Worm (Caenorhabditis elegans) whole organism, L2 larva: ENCODE measurements around the gene F12F6.1.

Experiments used
- Y55F3AM.14 ChIP-seq: fragments of 200-800 bp; sonication (Bioruptor generic); optimal IDR thresholded peaks from 2 replicates; lab custom pipeline; 2018; ENCODE audit warnings: mild to moderate bottlenecking, missing genetic modification characterization, missing compliant biosample characterization
- ceh-82 ChIP-seq: fragments of 150-350 bp; optimal IDR thresholded peaks from 2 replicates; lab custom pipeline; 2014; ENCODE audit warnings: missing biosample characterization, missing genetic modification characterization
- mdl-1 ChIP-seq, 2 experiments: fragments of 150-350 bp in 1 of 2; sonication (generic microtip) in 1 of 2; optimal IDR thresholded peaks; 2 replicates each; lab custom pipeline; 2017; ENCODE audit warnings: missing biosample characterization in 2 of 2, missing genetic modification characterization in 2 of 2
- skn-1 ChIP-seq: sonication (generic microtip); optimal IDR thresholded peaks from 2 replicates; lab custom pipeline; 2017; ENCODE audit warnings: missing biosample characterization, missing genetic modification characterization
- sma-9 ChIP-seq, 2 experiments: fragments of 150-350 bp in 1 of 2; sonication (generic microtip) in 1 of 2; optimal IDR thresholded peaks; 2 replicates each; lab custom pipeline; 2014 to 2016; ENCODE audit warnings: missing genetic modification characterization in 2 of 2, mild to moderate bottlenecking in 1 of 2, missing biosample characterization in 1 of 2, missing compliant biosample characterization in 1 of 2, missing genetic modification reagents in 1 of 2, moderate library complexity in 1 of 2
- snpc-4 ChIP-seq: fragments of 150-350 bp; optimal IDR thresholded peaks from 2 replicates; lab custom pipeline; 2014; ENCODE audit warnings: missing biosample characterization, missing genetic modification characterization

DNA sequence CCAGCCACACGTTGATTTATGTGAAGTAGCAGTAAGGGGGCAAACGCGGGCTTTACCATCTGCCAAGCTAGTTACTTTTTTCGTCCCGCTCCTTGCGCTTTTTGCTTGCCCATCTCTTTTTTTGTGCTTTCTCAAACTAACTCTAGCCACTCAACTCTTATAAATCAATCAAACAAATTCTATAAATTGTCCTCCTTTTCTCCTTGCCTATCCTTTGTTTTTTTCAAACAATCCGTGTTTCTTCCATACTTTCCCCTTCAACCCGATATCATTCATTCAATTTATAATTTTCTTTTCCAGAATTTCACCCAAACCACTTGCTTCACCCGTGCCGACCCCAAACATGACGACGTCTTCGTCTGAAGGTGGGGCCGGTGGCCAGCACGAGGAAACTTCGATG is 13.6 kb upstream of the F12F6.1 start, which contains the start of gene srgp-1:
- TF ChIP-seq snpc-4 (tag; lab: Kevin White, UChicago) (no peak), ceh-82 (tag; lab: Kevin White, UChicago) (no peak), sma-9 (GFP tag; optimal IDR thresholded peaks at IDR 0.05; lab: Kevin White, UChicago) (no peak), sma-9 (tag; optimal IDR thresholded peaks at IDR 0.05; lab: Kevin White, UChicago) (no peak), Y55F3AM.14 (GFP tag; lab: Kevin White, UChicago) (no peak), mdl-1 (tag; optimal IDR thresholded peaks at IDR 0.05; lab: Kevin White, UChicago) (no peak), skn-1 (tag; lab: Kevin White, UChicago) (no peak)
